Worm (Caenorhabditis elegans) whole organism, late embryonic: ENCODE measurements around the gene Y94H6A.2.

Source experiments
- ahr-1 ChIP-seq: sonication (generic microtip); optimal IDR thresholded peaks from 2 replicates; lab custom pipeline; 2016; ENCODE audit warnings: missing genetic modification characterization, missing compliant biosample characterization
- ama-1 ChIP-seq: fragments of 150-350 bp; optimal IDR thresholded peaks from 2 replicates; lab custom pipeline; 2014
- hlh-13 ChIP-seq: fragments of 200-800 bp; sonication (Bioruptor generic); optimal IDR thresholded peaks from 2 replicates; lab custom pipeline; 2018; ENCODE audit warnings: mild to moderate bottlenecking, missing genetic modification characterization, missing compliant biosample characterization
- hlh-30 ChIP-seq: sonication (generic microtip); optimal IDR thresholded peaks from 2 replicates; lab custom pipeline; 2017; ENCODE audit warnings: antibody characterized with exemption, missing genetic modification characterization, missing compliant biosample characterization; ENCODE audit not compliant: insufficient read depth
- madf-2 ChIP-seq: sonication (generic microtip); optimal IDR thresholded peaks from 2 replicates; lab custom pipeline; 2017; ENCODE audit warnings: missing genetic modification characterization, missing compliant biosample characterization
- pros-1 ChIP-seq: fragments of 150-350 bp; optimal IDR thresholded peaks from 2 replicates; lab custom pipeline; 2014; ENCODE audit warnings: missing biosample characterization, missing genetic modification reagents, missing genetic modification characterization
- tbx-2 ChIP-seq: sonication (generic microtip); optimal IDR thresholded peaks from 2 replicates; lab custom pipeline; 2016; ENCODE audit warnings: missing genetic modification characterization, missing compliant biosample characterization

- TF ChIP-seq hlh-30: peak; percentile 69
- TF ChIP-seq ama-1 (lab: Kevin White, UChicago): no peak
- TF ChIP-seq tbx-2 (tag; lab: Kevin White, UChicago): no peak
- no peak for TF ChIP-seq hlh-13 (GFP tag; lab: Kevin White, UChicago)
- TF ChIP-seq pros-1 (tag; lab: Kevin White, UChicago): no peak
- TF ChIP-seq ahr-1 (tag; lab: Kevin White, UChicago): no peak
- TF ChIP-seq madf-2 (tag; lab: Kevin White, UChicago): no peak
Measured at ce11 chrIV:2773382-2773979, 43.4 kb downstream of the Y94H6A.2 start.
